Worm (Caenorhabditis elegans) whole organism, L4 larva: ENCODE measurements around the gene fbxb-104.

Experiments used
- F49E8.2 ChIP-seq: sonication (generic microtip); optimal IDR thresholded peaks from 2 replicates; lab custom pipeline; 2016; ENCODE audit warnings: missing compliant biosample characterization, mild to moderate bottlenecking, missing genetic modification characterization, borderline replicate concordance
- aly-2 ChIP-seq: sonication (generic microtip); optimal IDR thresholded peaks from 2 replicates; lab custom pipeline; 2018; ENCODE audit warnings: missing biosample characterization, missing genetic modification characterization
- dmd-8 ChIP-seq: fragments of 200-800 bp; sonication (Bioruptor generic); IDR thresholded peaks from 2 replicates; pipeline ENCODE4 v1.3.6; 2022; ENCODE audit warnings: missing genetic modification characterization, missing compliant biosample characterization
- dpl-1 ChIP-seq: fragments of 150-350 bp; optimal IDR thresholded peaks from 2 replicates; lab custom pipeline; 2014; ENCODE audit warnings: missing biosample characterization, missing genetic modification reagents, missing genetic modification characterization
- hlh-30 ChIP-seq: sonication (generic microtip); optimal IDR thresholded peaks from 2 replicates; lab custom pipeline; 2017; ENCODE audit warnings: antibody characterized with exemption, mild to moderate bottlenecking, missing genetic modification characterization, missing compliant biosample characterization; ENCODE audit not compliant: insufficient read depth
- lim-7 ChIP-seq: fragments of 200-800 bp; sonication (Bioruptor generic); IDR thresholded peaks from 2 replicates; pipeline ENCODE4 v1.3.6; 2022; ENCODE audit warnings: missing genetic modification characterization, missing compliant biosample characterization
- lsy-2 ChIP-seq, 2 experiments: fragments of 150-350 bp in 1 of 2; sonication (generic microtip) in 1 of 2; optimal IDR thresholded peaks; 2 replicates each; lab custom pipeline; 2014 to 2017; ENCODE audit warnings: missing biosample characterization in 2 of 2, missing genetic modification characterization in 2 of 2
- set-16 ChIP-seq: fragments of 200-800 bp; sonication (Bioruptor generic); IDR thresholded peaks from 2 replicates; pipeline ENCODE4 v1.3.6; 2022; ENCODE audit warnings: missing genetic modification reagents, missing genetic modification characterization, missing compliant biosample characterization
- unc-62 ChIP-seq, 3 experiments: fragments of 150-350 bp in 1 of 3; sonication (generic microtip); optimal IDR thresholded peaks in 2 of 3; peaks in 1 of 3; 1 replicate in 1 of 3; 2 replicates in 2 of 3; lab custom pipeline; 2014 to 2017; ENCODE audit warnings: missing biosample characterization in 3 of 3, missing genetic modification characterization in 3 of 3, missing genetic modification reagents in 3 of 3, missing genotype in 1 of 3
- vab-7 ChIP-seq: fragments of 200-800 bp; sonication (Bioruptor generic); IDR thresholded peaks from 2 replicates; pipeline ENCODE4 v1.3.6; 2022; ENCODE audit warnings: missing genetic modification reagents, missing genetic modification characterization, missing compliant biosample characterization
- ztf-11 ChIP-seq: fragments of 150-350 bp; optimal IDR thresholded peaks from 2 replicates; lab custom pipeline; 2014; ENCODE audit warnings: missing biosample characterization, missing genetic modification characterization

DNA sequence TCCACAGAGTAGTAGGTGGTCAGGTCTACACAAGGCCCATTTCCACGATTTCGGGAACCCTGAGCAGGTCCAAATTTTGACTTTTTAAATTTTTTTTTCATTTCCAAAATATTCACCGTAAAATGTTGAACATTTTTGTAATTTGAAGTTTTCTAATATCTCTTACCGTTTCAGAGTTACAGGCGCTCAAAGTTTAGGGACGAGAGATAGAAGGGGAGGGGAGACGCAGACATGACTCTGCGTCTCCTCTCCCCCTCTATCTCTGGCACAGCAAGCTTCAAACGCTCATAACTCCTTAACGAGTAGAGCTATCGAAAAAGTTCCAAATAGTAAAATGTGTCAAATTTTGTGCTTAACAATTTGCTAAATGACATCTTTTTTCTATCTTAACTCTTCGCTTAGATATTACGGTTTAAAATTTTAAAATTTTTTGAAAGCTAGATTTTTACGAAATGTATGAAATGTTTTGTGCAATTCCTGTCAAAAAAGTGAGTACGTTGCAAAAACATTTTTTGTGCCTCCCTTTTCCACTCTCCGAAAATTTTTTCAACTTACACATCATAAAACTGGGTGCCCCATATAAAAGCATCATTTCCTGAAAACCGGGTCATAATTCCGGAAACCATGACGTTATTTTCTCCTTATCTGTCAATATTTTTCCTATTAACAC is 38.4 kb upstream of the fbxb-104 start, which contains the start of the genes Y49F6B.14 and clec-125:
- TF ChIP-seq set-16 (GFP tag; lab: Robert Waterston, UW): no peak
- no peak for TF ChIP-seq lsy-2 (tag; optimal IDR thresholded peaks at IDR 0.05; lab: Kevin White, UChicago)
- no peak for TF ChIP-seq dmd-8
- TF ChIP-seq F49E8.2 (tag; lab: Kevin White, UChicago): no peak
- no peak for TF ChIP-seq aly-2
- no peak for TF ChIP-seq unc-62 (GFP tag; optimal IDR thresholded peaks at IDR 0.05 in 1 of 2; lab: Kevin White, UChicago)
- TF ChIP-seq unc-62 (tag; optimal IDR thresholded peaks at IDR 0.05; lab: Kevin White, UChicago): no peak
- TF ChIP-seq dpl-1 (GFP tag; lab: Kevin White, UChicago): no peak
- no peak for TF ChIP-seq ztf-11 (tag; lab: Kevin White, UChicago)
- TF ChIP-seq lim-7 (GFP tag; lab: Robert Waterston, UW): no peak
- no peak for TF ChIP-seq hlh-30 (tag; lab: Kevin White, UChicago)
- no peak for TF ChIP-seq vab-7 (GFP tag; lab: Robert Waterston, UW)
